Worm (Caenorhabditis elegans) whole organism, early embryonic: Measurements from ENCODE around the gene EGAP5.1.

Source experiments
- ceh-36 ChIP-seq: sonication (generic microtip); optimal IDR thresholded peaks from 2 replicates; lab custom pipeline; 2016; ENCODE audit warnings: missing genetic modification characterization, inconsistent platforms, missing compliant biosample characterization
- flt-1 ChIP-seq: fragments of 200-800 bp; sonication (Bioruptor generic); IDR thresholded peaks from 2 replicates; pipeline ENCODE4 v1.3.6; 2022; ENCODE audit warnings: missing genetic modification characterization, missing compliant biosample characterization
- pes-1 ChIP-seq: fragments of 200-800 bp; sonication (Bioruptor generic); IDR thresholded peaks from 2 replicates; pipeline ENCODE4 v1.3.6; 2022; ENCODE audit warnings: missing genetic modification reagents, missing genetic modification characterization, missing compliant biosample characterization
- scrt-1 ChIP-seq: fragments of 200-800 bp; sonication (Bioruptor generic); IDR thresholded peaks from 2 replicates; pipeline ENCODE4 v1.3.6; 2022; ENCODE audit warnings: missing genetic modification characterization, missing compliant biosample characterization
- sea-1 ChIP-seq: fragments of 200-800 bp; sonication (Bioruptor generic); conservative IDR thresholded peaks from 2 replicates; pipeline ENCODE4 v1.3.6; 2022; ENCODE audit warnings: missing genetic modification characterization, missing compliant biosample characterization
- tbx-11 ChIP-seq: fragments of 200-800 bp; sonication (Bioruptor generic); IDR thresholded peaks from 2 replicates; pipeline ENCODE4 v1.3.6; 2022; ENCODE audit warnings: missing genetic modification characterization, missing compliant biosample characterization
- tbx-37 ChIP-seq: fragments of 200-800 bp; sonication (Bioruptor generic); conservative IDR thresholded peaks from 2 replicates; pipeline ENCODE4 v1.3.6; 2022; ENCODE audit warnings: missing genetic modification reagents, missing genetic modification characterization, missing compliant biosample characterization

DNA sequence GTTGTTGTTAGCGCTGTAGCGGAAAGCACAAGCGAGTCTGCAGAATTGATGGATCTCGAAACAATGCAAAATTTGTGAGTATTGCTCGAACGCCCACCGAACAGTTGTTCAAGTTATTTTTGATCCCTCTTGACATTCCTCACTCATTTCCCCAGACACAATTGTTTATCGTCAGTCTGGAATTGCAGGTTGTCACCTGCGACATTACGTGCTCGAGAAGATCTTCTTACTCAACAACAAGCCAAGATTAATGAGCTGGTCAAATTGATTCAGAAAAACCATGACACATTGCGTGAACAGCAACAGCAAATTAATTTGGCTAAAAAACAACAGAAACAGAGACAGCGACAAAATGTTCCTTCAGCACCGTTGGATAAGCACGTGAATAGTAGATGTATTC is 39.0 kb downstream of the EGAP5.1 start:
- TF ChIP-seq sea-1 (no peak), flt-1 (GFP tag; lab: Robert Waterston, UW) (no peak), pes-1 (GFP tag; lab: Robert Waterston, UW) (no peak), tbx-11 (no peak), scrt-1 (GFP tag; lab: Robert Waterston, UW) (no peak), tbx-37 (no peak), ceh-36 (no peak)
